Fruit fly (Drosophila melanogaster): ENCODE data around the gene Dab.

Dab gene

dm6 chr3L:16769866-16770265, 57.9 kb downstream of the Dab start (continued):
- TF ChIP-seq CG14860 (GFP tag; IDR thresholded peaks at IDR 0.05; ENCODE audit: partially characterized antibody) (no peak), CG1832 (GFP tag; optimal IDR thresholded peaks at IDR 0.05) (peak; percentile 70), sr (GFP tag; IDR thresholded peaks at IDR 0.05) (no peak), Atf6 (GFP tag; IDR thresholded peaks at IDR 0.05) (peak; percentile 39), CG12299 (tag; optimal IDR thresholded peaks at IDR 0.05) (no peak), HmgZ (tag; optimal IDR thresholded peaks at IDR 0.05) (no peak), Dbx (GFP tag; IDR thresholded peaks at IDR 0.05) (no peak), Awh (GFP tag; IDR thresholded peaks at IDR 0.05) (peak; percentile 34; the same call in 1 of the 2 replicates), CG1602 (GFP tag; optimal IDR thresholded peaks at IDR 0.05) (no peak), inv (GFP tag; IDR thresholded peaks at IDR 0.05; ENCODE audit: partially characterized antibody) (no peak), zen2 (GFP tag; IDR thresholded peaks at IDR 0.05; ENCODE audit: partially characterized antibody) (no peak), hbn (GFP tag; IDR thresholded peaks at IDR 0.05; ENCODE audit: partially characterized antibody) (no peak), br (optimal IDR thresholded peaks at IDR 0.05) (no peak), ci (GFP tag; IDR thresholded peaks at IDR 0.05) (peak; percentile 79), CG10431 (GFP tag; optimal IDR thresholded peaks at IDR 0.05) (peak; percentile 34), Dip2 (GFP tag; IDR thresholded peaks at IDR 0.05) (no peak), sna (GFP tag; IDR thresholded peaks at IDR 0.05; ENCODE audit: partially characterized antibody) (no peak), pum (GFP tag; optimal IDR thresholded peaks at IDR 0.05) (no peak), sima (GFP tag; optimal IDR thresholded peaks at IDR 0.05) (no peak), pnt (GFP tag; optimal IDR thresholded peaks at IDR 0.05) (no peak), Fer1 (GFP tag; optimal IDR thresholded peaks at IDR 0.05) (peak; percentile 43), knrl (GFP tag; IDR thresholded peaks at IDR 0.05; ENCODE audit: partially characterized antibody) (0 out of 3 replicates have a peak, but pooled peaks have one; percentile 37), MBD-R2 (GFP tag; IDR thresholded peaks at IDR 0.05) (no peak), maf-S (GFP tag; optimal IDR thresholded peaks at IDR 0.05) (no peak), crc (GFP tag; optimal IDR thresholded peaks at IDR 0.05) (no peak), jing (GFP tag; optimal IDR thresholded peaks at IDR 0.05) (no peak), sim (GFP tag; IDR thresholded peaks at IDR 0.05) (no peak), exex (tag; optimal IDR thresholded peaks at IDR 0.05) (no peak), cas (GFP tag; IDR thresholded peaks at IDR 0.05) (no peak), CG1647 (GFP tag; optimal IDR thresholded peaks at IDR 0.05) (no peak), bigmax (GFP tag; optimal IDR thresholded peaks at IDR 0.05) (no peak), Oaz (GFP tag; IDR thresholded peaks at IDR 0.05) (0 out of 2 replicates have a peak, but pooled peaks have one; percentile 19), CG16815 (GFP tag; optimal IDR thresholded peaks at IDR 0.05) (no peak), da (GFP tag; optimal IDR thresholded peaks at IDR 0.05) (peak; percentile 12), NC2β (GFP tag; optimal IDR thresholded peaks at IDR 0.05) (peak; percentile 8), ATbp (GFP tag; optimal IDR thresholded peaks at IDR 0.05) (no peak), CG5953 (GFP tag; IDR thresholded peaks at IDR 0.05) (no peak), slou (GFP tag; optimal IDR thresholded peaks at IDR 0.05) (no peak), dan (GFP tag; IDR thresholded peaks at IDR 0.05) (no peak), CG11398 (GFP tag; optimal IDR thresholded peaks at IDR 0.05) (no peak), CG1233 (GFP tag; optimal IDR thresholded peaks at IDR 0.05) (peak; percentile 50), ind (GFP tag; optimal IDR thresholded peaks at IDR 0.05) (peak; percentile 6), Oli (tag; optimal IDR thresholded peaks at IDR 0.05) (no peak), grn (GFP tag; optimal IDR thresholded peaks at IDR 0.05) (peak; percentile 35), CG10565 (GFP tag; optimal IDR thresholded peaks at IDR 0.05) (no peak), CG31388 (GFP tag; optimal IDR thresholded peaks at IDR 0.05) (no peak), CG8281 (tag; optimal IDR thresholded peaks at IDR 0.05) (peak; percentile 9), HmgD (GFP tag; optimal IDR thresholded peaks at IDR 0.05) (no peak), kni (GFP tag; optimal IDR thresholded peaks at IDR 0.05) (peak; percentile 72), odd (GFP tag; optimal IDR thresholded peaks at IDR 0.05) (peak; percentile 14), Jarid2 (GFP tag; optimal IDR thresholded peaks at IDR 0.05) (peak; percentile 35), Six4 (GFP tag; optimal IDR thresholded peaks at IDR 0.05) (no peak)
